Worm (Caenorhabditis elegans): ENCODE measurements around the gene W03G11.4.

The W03G11.4 gene

ce11 chrX:12106004-12106403 is 13.1 kb upstream of the W03G11.4 start (continued):
- TF ChIP-seq hrde-1 (tag; optimal IDR thresholded peaks at IDR 0.05; ENCODE audit: borderline replicate concordance): peak; percentile 47
- peak; percentile 87 for TF ChIP-seq F52B5.7 (tag; optimal IDR thresholded peaks at IDR 0.05)
- no peak; the same call in 1 of the 2 replicates for TF ChIP-seq dox-1 (GFP tag; IDR thresholded peaks at IDR 0.05)
- TF ChIP-seq attf-5 (GFP tag; optimal IDR thresholded peaks at IDR 0.05): no peak
- peak; percentile 41 for TF ChIP-seq sdz-38 (tag; optimal IDR thresholded peaks at IDR 0.05)
- TF ChIP-seq hmg-1.2 (GFP tag; IDR thresholded peaks at IDR 0.05): peak; percentile 89
- TF ChIP-seq pbrm-1 (GFP tag; IDR thresholded peaks at IDR 0.05): peak; percentile 90
- peak; percentile 97 for TF ChIP-seq rpc-1 (optimal IDR thresholded peaks at IDR 0.05)
- TF ChIP-seq rpc-1 (tag; optimal IDR thresholded peaks at IDR 0.05): peak; percentile 99
- TF ChIP-seq ets-4 (GFP tag; optimal IDR thresholded peaks at IDR 0.05): peak; percentile 59
- peak; percentile 36 for TF ChIP-seq F10E7.11 (tag; optimal IDR thresholded peaks at IDR 0.05)
- TF ChIP-seq T07F8.4 (tag; optimal IDR thresholded peaks at IDR 0.05): peak; percentile 87
- TF ChIP-seq zfh-2 (GFP tag; conservative IDR thresholded peaks at IDR 0.05): no peak
- TF ChIP-seq snpc-4 (GFP tag; optimal IDR thresholded peaks at IDR 0.05): no peak
- peak in 2 of 4 experiments; percentile 75 to 87 for TF ChIP-seq snpc-4 (tag; optimal IDR thresholded peaks at IDR 0.05)
- TF ChIP-seq lsl-1 (GFP tag; optimal IDR thresholded peaks at IDR 0.05): no peak
- TF ChIP-seq xnd-1 (tag; optimal IDR thresholded peaks at IDR 0.05): no peak
- TF ChIP-seq somi-1 (GFP tag; optimal IDR thresholded peaks at IDR 0.05): peak; percentile 80
- TF ChIP-seq attf-3 (GFP tag; conservative IDR thresholded peaks at IDR 0.05): peak; percentile 40; the same call in 1 of the 2 replicates
- TF ChIP-seq tbp1 (GFP tag; optimal IDR thresholded peaks at IDR 0.05): peak; percentile 99
- peak; percentile 35 for TF ChIP-seq akir-1 (GFP tag; optimal IDR thresholded peaks at IDR 0.05)
- peak; percentile 72 for TF ChIP-seq mcd-1 (GFP tag; IDR thresholded peaks at IDR 0.05)
- TF ChIP-seq Y53F4B.3 (GFP tag; IDR thresholded peaks at IDR 0.05): peak; percentile 84
- 0 out of 2 replicates have a peak, but pooled peaks have one; percentile 33 for TF ChIP-seq Y79H2A.3 (GFP tag; conservative IDR thresholded peaks at IDR 0.05)
- TF ChIP-seq ceh-27 (GFP tag; optimal IDR thresholded peaks at IDR 0.05): peak; percentile 91
- TF ChIP-seq let-607 (tag; optimal IDR thresholded peaks at IDR 0.05): peak; percentile 55 to 74
- peak; percentile 8 for TF ChIP-seq efl-1 (GFP tag; optimal IDR thresholded peaks at IDR 0.05)
- peak; percentile 99 for TF ChIP-seq B0261.1 (tag; optimal IDR thresholded peaks at IDR 0.05)
- TF ChIP-seq ekl-4 (GFP tag; IDR thresholded peaks at IDR 0.05): peak; percentile 88
- peak; percentile 85; the same call in 1 of the 2 replicates for TF ChIP-seq sea-2 (GFP tag; IDR thresholded peaks at IDR 0.05)
- peak; percentile 12 for TF ChIP-seq ccch-3 (GFP tag; optimal IDR thresholded peaks at IDR 0.05)
- no peak for TF ChIP-seq nfya-2 (GFP tag; IDR thresholded peaks at IDR 0.05)
- peak; percentile 84 for TF ChIP-seq gei-17 (GFP tag; optimal IDR thresholded peaks at IDR 0.05)
- TF ChIP-seq ztf-26 (tag; optimal IDR thresholded peaks at IDR 0.05): peak; percentile 92
- TF ChIP-seq ama-1 (optimal IDR thresholded peaks at IDR 0.05): no peak
- TF ChIP-seq ama-1 (GFP tag; optimal IDR thresholded peaks at IDR 0.05): peak in 1 of 2 experiments; percentile 90
- TF ChIP-seq nhr-80 (tag; optimal IDR thresholded peaks at IDR 0.05): peak; percentile 59
- peak; percentile 73 for TF ChIP-seq Y67H2A.10 (GFP tag; conservative IDR thresholded peaks at IDR 0.05)
- TF ChIP-seq bed-2 (GFP tag; IDR thresholded peaks at IDR 0.05): 0 out of 2 replicates have a peak, but pooled peaks have one; percentile 47
- TF ChIP-seq him-1 (tag; optimal IDR thresholded peaks at IDR 0.05): peak; percentile 97
- peak; percentile 98 for TF ChIP-seq ztf-25 (GFP tag; IDR thresholded peaks at IDR 0.05)
- TF ChIP-seq attf-6 (GFP tag; IDR thresholded peaks at IDR 0.05): peak; percentile 60; the same call in 1 of the 2 replicates
- TF ChIP-seq egl-18 (GFP tag; IDR thresholded peaks at IDR 0.05): peak; percentile 89
- peak; percentile 99 for TF ChIP-seq lin-26 (GFP tag; IDR thresholded peaks at IDR 0.05)
